Worm (Caenorhabditis elegans) whole organism, L1 larva: ENCODE results near the gene fbxa-28.

Experiments
- C04F5.9 ChIP-seq: sonication (generic microtip); optimal IDR thresholded peaks from 2 replicates; lab custom pipeline; 2016; ENCODE audit warnings: missing genetic modification characterization, missing compliant biosample characterization
- C16A3.4 ChIP-seq: fragments of 150-350 bp; optimal IDR thresholded peaks from 2 replicates; lab custom pipeline; 2014; ENCODE audit warnings: missing biosample characterization, missing genetic modification characterization
- ama-1 ChIP-seq: fragments of 150-350 bp; optimal IDR thresholded peaks from 2 replicates; lab custom pipeline; 2014
- ceh-63 ChIP-seq: fragments of 200-800 bp; sonication (Bioruptor generic); optimal IDR thresholded peaks from 2 replicates; lab custom pipeline; 2018; ENCODE audit warnings: mild to moderate bottlenecking, missing genetic modification characterization, missing compliant biosample characterization
- ceh-8 ChIP-seq: fragments of 200-800 bp; sonication (Bioruptor generic); optimal IDR thresholded peaks from 2 replicates; lab custom pipeline; 2018; ENCODE audit warnings: mild to moderate bottlenecking, missing genetic modification characterization, moderate library complexity, missing compliant biosample characterization
- ceh-88 ChIP-seq: fragments of 200-800 bp; sonication (Bioruptor generic); IDR thresholded peaks from 2 replicates; pipeline ENCODE4 v1.3.6; 2022; ENCODE audit warnings: missing genetic modification characterization, missing compliant biosample characterization
- ceh-90 ChIP-seq: sonication (generic microtip); optimal IDR thresholded peaks from 2 replicates; lab custom pipeline; 2016; ENCODE audit warnings: missing genetic modification characterization, missing compliant biosample characterization
- dsc-1 ChIP-seq: sonication (generic microtip); optimal IDR thresholded peaks from 2 replicates; lab custom pipeline; 2016; ENCODE audit warnings: mild to moderate bottlenecking, missing genetic modification characterization, missing compliant biosample characterization
- efl-1 ChIP-seq, 4 experiments: fragments of 150-350 bp; optimal IDR thresholded peaks in 3 of 4; peaks in 1 of 4; 1 replicate in 1 of 4; 2 replicates in 3 of 4; lab custom pipeline; 2014; ENCODE audit warnings: missing biosample characterization in 2 of 4, missing genetic modification characterization in 2 of 4, missing genetic modification reagents in 2 of 4
- efl-3 ChIP-seq: fragments of 200-800 bp; sonication (Bioruptor generic); optimal IDR thresholded peaks from 2 replicates; lab custom pipeline; 2018; ENCODE audit warnings: mild to moderate bottlenecking, missing genetic modification characterization, missing compliant biosample characterization
- egl-13 ChIP-seq: sonication (generic microtip); optimal IDR thresholded peaks from 2 replicates; lab custom pipeline; 2016; ENCODE audit warnings: missing genotype, missing genetic modification reagents, missing genetic modification characterization, missing compliant biosample characterization
- egl-27 ChIP-seq, 2 experiments: fragments of 150-350 bp in 1 of 2; sonication (generic microtip); optimal IDR thresholded peaks; 3 replicates each; lab custom pipeline; 2017 to 2018; ENCODE audit warnings: missing biosample characterization in 2 of 2, missing genetic modification characterization in 2 of 2, missing genetic modification reagents in 2 of 2
- elt-2 ChIP-seq: sonication (generic microtip); optimal IDR thresholded peaks from 2 replicates; lab custom pipeline; 2016; ENCODE audit warnings: missing genetic modification characterization, mild to moderate bottlenecking, inconsistent platforms, missing compliant biosample characterization, missing genetic modification reagents
- elt-3 ChIP-seq, 6 experiments: fragments of 150-350 bp in 1 of 6; sonication (generic microtip); optimal IDR thresholded peaks; 2 replicates each; lab custom pipeline; 2017 to 2018; ENCODE audit warnings: missing biosample characterization in 6 of 6, missing genetic modification characterization in 6 of 6, inconsistent platforms in 1 of 6
- fkh-4 ChIP-seq: sonication (generic microtip); optimal IDR thresholded peaks from 2 replicates; lab custom pipeline; 2016; ENCODE audit warnings: missing compliant biosample characterization, missing genetic modification characterization, borderline replicate concordance
- fos-1 ChIP-seq: fragments of 150-350 bp; optimal IDR thresholded peaks from 2 replicates; lab custom pipeline; 2014; ENCODE audit warnings: missing biosample characterization, missing genetic modification characterization
- grh-1 ChIP-seq: fragments of 200-800 bp; sonication (Bioruptor generic); IDR thresholded peaks from 2 replicates; pipeline ENCODE4 v1.3.6; 2022; ENCODE audit warnings: missing genetic modification reagents, missing genetic modification characterization, missing compliant biosample characterization
- hlh-4 ChIP-seq: sonication (generic microtip); optimal IDR thresholded peaks from 2 replicates; lab custom pipeline; 2016; ENCODE audit warnings: mild to moderate bottlenecking, missing genetic modification characterization, missing compliant biosample characterization
- isw-1 ChIP-seq: fragments of 200-800 bp; sonication (Bioruptor generic); IDR thresholded peaks from 2 replicates; pipeline ENCODE4 v1.3.6; 2022; ENCODE audit warnings: missing genetic modification characterization, missing compliant biosample characterization
- jun-1 ChIP-seq: fragments of 150-350 bp; optimal IDR thresholded peaks from 2 replicates; lab custom pipeline; 2014; ENCODE audit warnings: missing biosample characterization, missing genetic modification reagents, missing genetic modification characterization
- lin-13 ChIP-seq: fragments of 150-350 bp; optimal IDR thresholded peaks from 2 replicates; lab custom pipeline; 2014; ENCODE audit warnings: missing biosample characterization, missing genetic modification reagents, missing genetic modification characterization
- lin-15B ChIP-seq: fragments of 150-350 bp; sonication (generic microtip); optimal IDR thresholded peaks from 3 replicates; lab custom pipeline; 2014; ENCODE audit warnings: missing biosample characterization, missing genetic modification characterization
- lir-3 ChIP-seq: sonication (generic microtip); optimal IDR thresholded peaks from 2 replicates; lab custom pipeline; 2016; ENCODE audit warnings: mild to moderate bottlenecking, missing genetic modification characterization, moderate library complexity, missing compliant biosample characterization; ENCODE audit not compliant: poor library complexity
- lsy-2 ChIP-seq, 2 experiments: fragments of 150-350 bp; optimal IDR thresholded peaks; 2 replicates each; lab custom pipeline; 2014; ENCODE audit warnings: missing biosample characterization in 2 of 2, missing genetic modification characterization in 2 of 2
- mab-9 ChIP-seq: fragments of 200-800 bp; sonication (Bioruptor generic); IDR thresholded peaks from 2 replicates; pipeline ENCODE4 v1.3.6; 2022; ENCODE audit warnings: missing genetic modification reagents, missing genetic modification characterization, missing compliant biosample characterization
- mef-2 ChIP-seq: fragments of 150-350 bp; optimal IDR thresholded peaks from 2 replicates; lab custom pipeline; 2014; ENCODE audit warnings: missing biosample characterization, missing genetic modification characterization
- nhr-11 ChIP-seq: fragments of 150-350 bp; optimal IDR thresholded peaks from 2 replicates; lab custom pipeline; 2014; ENCODE audit warnings: missing biosample characterization, missing genetic modification characterization
- nhr-12 ChIP-seq: sonication (generic microtip); optimal IDR thresholded peaks from 2 replicates; lab custom pipeline; 2017; ENCODE audit warnings: missing biosample characterization, missing genetic modification characterization
- nhr-237 ChIP-seq: fragments of 150-350 bp; optimal IDR thresholded peaks from 2 replicates; lab custom pipeline; 2014; ENCODE audit warnings: missing biosample characterization, missing genetic modification characterization
- nhr-47 ChIP-seq: sonication (generic microtip); optimal IDR thresholded peaks from 2 replicates; lab custom pipeline; 2016; ENCODE audit warnings: mild to moderate bottlenecking, missing genetic modification characterization, moderate library complexity, missing compliant biosample characterization
- nhr-71 ChIP-seq: sonication (generic microtip); optimal IDR thresholded peaks from 2 replicates; lab custom pipeline; 2016; ENCODE audit warnings: mild to moderate bottlenecking, missing genetic modification characterization, moderate library complexity, missing compliant biosample characterization
- nhr-76 ChIP-seq: sonication (generic microtip); optimal IDR thresholded peaks from 2 replicates; lab custom pipeline; 2017; ENCODE audit warnings: missing biosample characterization, missing genetic modification characterization
- nhr-85 ChIP-seq: sonication (generic microtip); peaks from one replicate; lab custom pipeline; 2016; ENCODE audit warnings: missing genetic modification characterization, inconsistent platforms, missing compliant biosample characterization
- pqm-1 ChIP-seq: sonication (generic microtip); optimal IDR thresholded peaks from 3 replicates; lab custom pipeline; 2017; ENCODE audit warnings: missing biosample characterization, missing genetic modification characterization
- rnt-1 ChIP-seq: sonication (generic microtip); optimal IDR thresholded peaks from 2 replicates; lab custom pipeline; 2016; ENCODE audit warnings: mild to moderate bottlenecking, missing genetic modification characterization, moderate library complexity, missing compliant biosample characterization
- skn-1 ChIP-seq: fragments of 150-350 bp; optimal IDR thresholded peaks from 2 replicates; lab custom pipeline; 2014; ENCODE audit warnings: missing biosample characterization, missing genetic modification characterization
- sox-4 ChIP-seq: sonication (generic microtip); optimal IDR thresholded peaks from 2 replicates; lab custom pipeline; 2016; ENCODE audit warnings: missing genetic modification characterization, missing compliant biosample characterization
- tbx-2 ChIP-seq: sonication (generic microtip); optimal IDR thresholded peaks from 2 replicates; lab custom pipeline; 2016; ENCODE audit warnings: missing genetic modification characterization, missing compliant biosample characterization
- tlp-1 ChIP-seq: fragments of 150-350 bp; optimal IDR thresholded peaks from 2 replicates; lab custom pipeline; 2014; ENCODE audit warnings: missing biosample characterization, missing genetic modification characterization
- unc-130 ChIP-seq: fragments of 150-350 bp; optimal IDR thresholded peaks from 2 replicates; lab custom pipeline; 2017; ENCODE audit warnings: missing biosample characterization, missing genetic modification characterization, inconsistent platforms
- unc-98 ChIP-seq: fragments of 200-800 bp; sonication (Bioruptor generic); IDR thresholded peaks from 2 replicates; pipeline ENCODE4 v1.3.6; 2022; ENCODE audit warnings: missing genetic modification characterization, missing compliant biosample characterization
- vab-15 ChIP-seq: sonication (generic microtip); optimal IDR thresholded peaks from 2 replicates; lab custom pipeline; 2017; ENCODE audit warnings: missing genotype, mild to moderate bottlenecking, missing genetic modification characterization, missing compliant biosample characterization
- xbp-1 ChIP-seq: sonication (generic microtip); optimal IDR thresholded peaks from 2 replicates; lab custom pipeline; 2016; ENCODE audit warnings: missing genetic modification characterization, missing compliant biosample characterization
- zag-1 ChIP-seq: fragments of 150-350 bp; optimal IDR thresholded peaks from 2 replicates; lab custom pipeline; 2014; ENCODE audit warnings: missing biosample characterization, missing genetic modification characterization
- ztf-4 ChIP-seq: fragments of 150-350 bp; optimal IDR thresholded peaks from 2 replicates; lab custom pipeline; 2014; ENCODE audit warnings: missing biosample characterization, missing genetic modification characterization

The fbxa-28 gene

DNA sequence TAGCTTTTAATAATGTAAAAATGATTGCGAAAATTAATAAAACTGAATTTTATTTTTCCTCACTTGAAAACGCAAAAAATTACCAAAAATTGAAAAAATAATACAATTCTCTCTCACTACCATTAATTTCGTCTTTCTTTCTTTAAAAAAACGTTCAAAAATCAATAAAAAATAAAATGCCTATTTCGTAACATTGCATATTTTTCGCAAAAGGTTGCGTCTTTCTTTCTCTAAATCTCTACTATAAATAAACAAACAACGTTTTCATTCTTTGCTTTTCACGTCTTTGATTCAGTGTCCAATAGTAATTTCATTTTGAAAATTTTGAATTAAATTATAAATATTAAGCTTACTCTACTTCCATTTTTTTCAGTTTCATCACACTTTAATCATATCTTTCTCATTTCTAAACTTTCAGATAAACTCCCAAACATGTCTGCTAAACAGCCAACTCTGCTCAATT is 13.1 kb upstream of the fbxa-28 start, which contains the start of gene fbxa-37 (continued):
- no peak for TF ChIP-seq fos-1 (tag; lab: Kevin White, UChicago)
- no peak for TF ChIP-seq egl-27 (tag; optimal IDR thresholded peaks at IDR 0.05; lab: Kevin White, UChicago)
- TF ChIP-seq ceh-8 (GFP tag; lab: Kevin White, UChicago) = no peak
- TF ChIP-seq C04F5.9 (tag; lab: Kevin White, UChicago) = no peak
- no peak for TF ChIP-seq ceh-63 (GFP tag; lab: Kevin White, UChicago)
- TF ChIP-seq lsy-2 (tag; optimal IDR thresholded peaks at IDR 0.05; lab: Kevin White, UChicago) = peak; percentile 37 to 59
- no peak for TF ChIP-seq zag-1 (tag; lab: Kevin White, UChicago)
- TF ChIP-seq isw-1 = no peak
- TF ChIP-seq sox-4 = no peak
- no peak for TF ChIP-seq tlp-1
- TF ChIP-seq ceh-88 (GFP tag; lab: Robert Waterston, UW) = no peak
- TF ChIP-seq elt-3 (tag; optimal IDR thresholded peaks at IDR 0.05; lab: Kevin White, UChicago) = no peak
- TF ChIP-seq lin-13 (GFP tag; lab: Kevin White, UChicago) = no peak
- TF ChIP-seq nhr-11 = no peak
- TF ChIP-seq ceh-90 (tag; lab: Kevin White, UChicago) = no peak
- TF ChIP-seq nhr-71 = peak; percentile 42
- no peak for TF ChIP-seq dsc-1 (tag; lab: Kevin White, UChicago)
- TF ChIP-seq unc-98 (GFP tag; lab: Robert Waterston, UW) = no peak
- no peak for TF ChIP-seq tbx-2
- no peak for TF ChIP-seq egl-13 (tag; lab: Kevin White, UChicago)
- no peak for TF ChIP-seq unc-130 (tag; lab: Kevin White, UChicago)
- TF ChIP-seq hlh-4 (tag; lab: Kevin White, UChicago) = no peak
- TF ChIP-seq nhr-47 (tag; lab: Kevin White, UChicago) = peak; percentile 18
- no peak for TF ChIP-seq mab-9 (GFP tag; lab: Robert Waterston, UW)
- no peak for TF ChIP-seq nhr-76 (tag; lab: Kevin White, UChicago)
- TF ChIP-seq grh-1 (GFP tag; lab: Robert Waterston, UW) = no peak
- TF ChIP-seq nhr-12 (tag; lab: Kevin White, UChicago) = no peak
- no peak for TF ChIP-seq C16A3.4 (tag; lab: Kevin White, UChicago)
- TF ChIP-seq rnt-1 = no peak
- TF ChIP-seq efl-1 (optimal IDR thresholded peaks at IDR 0.05; lab: Kevin White, UChicago) = peak; percentile 22 to 36
- TF ChIP-seq efl-1 (GFP tag; optimal IDR thresholded peaks at IDR 0.05 in 1 of 2; lab: Kevin White, UChicago) = peak; percentile 18 to 80
- no peak for TF ChIP-seq mef-2 (tag; lab: Kevin White, UChicago)
- no peak for TF ChIP-seq ama-1
- no peak for TF ChIP-seq ztf-4
- peak; percentile 67 for TF ChIP-seq nhr-237 (tag; lab: Kevin White, UChicago)
- no peak for TF ChIP-seq vab-15 (tag; lab: Kevin White, UChicago)
- TF ChIP-seq lir-3 (tag; lab: Kevin White, UChicago) = no peak
- TF ChIP-seq lin-15B = no peak
- TF ChIP-seq xbp-1 (tag; lab: Kevin White, UChicago) = no peak
- TF ChIP-seq, all 84 proteins: peak for 12

DNA sequence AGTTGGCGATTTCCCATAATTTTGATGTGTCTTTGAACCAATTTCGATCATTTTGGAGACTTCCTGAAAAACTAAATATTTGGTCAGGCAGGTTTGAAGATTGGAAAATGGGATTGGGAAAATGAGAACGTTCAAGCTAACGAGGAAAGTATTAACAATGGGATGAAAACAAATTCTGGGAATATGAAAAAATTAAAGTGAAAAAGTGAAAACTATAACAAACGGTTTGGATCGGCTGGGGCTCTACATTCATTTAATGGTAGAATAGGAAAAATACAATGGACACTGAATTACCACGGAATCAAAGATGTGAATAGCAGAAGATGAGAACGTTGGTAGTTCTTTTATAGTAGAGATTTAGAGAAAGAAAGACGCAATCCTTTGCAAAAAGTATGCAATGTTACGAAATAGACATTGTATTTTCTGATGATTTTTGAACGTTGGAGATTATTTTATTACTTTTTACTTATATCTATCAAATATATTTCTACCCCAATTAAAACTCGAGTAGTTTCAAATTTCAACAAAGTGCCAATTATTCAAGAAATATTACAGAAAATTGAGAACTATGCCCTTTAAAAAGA is 9.1 kb upstream of the fbxa-28 start, which contains the start of gene fbxa-50:
Gene fbxa-50, minus strand, starts transcription at position 51 of the 584 bp plus-strand sequence.
- TF ChIP-seq mef-2 (tag; lab: Kevin White, UChicago) = no peak
- TF ChIP-seq ceh-8 (GFP tag; lab: Kevin White, UChicago) = no peak
- no peak for TF ChIP-seq xbp-1 (tag; lab: Kevin White, UChicago)
- TF ChIP-seq skn-1 (tag; lab: Kevin White, UChicago) = peak; percentile 21

DNA sequence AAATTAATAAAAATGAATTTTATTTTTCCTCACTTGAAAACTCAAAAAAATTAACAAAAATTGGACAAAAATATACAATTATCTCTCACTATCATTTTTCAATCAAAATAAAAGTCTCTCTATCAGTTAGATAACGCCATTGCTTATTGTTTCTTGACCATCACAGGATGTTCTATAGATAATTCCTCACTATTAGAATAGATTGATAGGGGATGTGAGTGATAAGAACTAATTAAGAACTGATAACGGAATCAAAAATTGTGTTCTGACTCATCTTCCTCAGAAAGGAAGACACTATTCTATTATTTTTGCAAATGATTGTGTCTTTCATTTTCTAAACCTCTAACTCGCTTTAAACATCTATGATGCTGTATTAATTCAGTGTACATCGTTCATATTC is 8.6 kb upstream of the fbxa-28 start:
- TF ChIP-seq efl-3 (GFP tag; lab: Kevin White, UChicago) = no peak
- no peak for TF ChIP-seq zag-1 (tag; lab: Kevin White, UChicago)
- no peak for TF ChIP-seq ztf-4
- TF ChIP-seq lin-13 (GFP tag; lab: Kevin White, UChicago) = no peak
- TF ChIP-seq nhr-85 (tag; lab: Kevin White, UChicago) = no peak
- TF ChIP-seq elt-2 = peak; percentile 87
- peak; percentile 75 for TF ChIP-seq jun-1
- no peak for TF ChIP-seq tbx-2
- no peak for TF ChIP-seq egl-27 (tag; optimal IDR thresholded peaks at IDR 0.05; lab: Kevin White, UChicago)
- peak; percentile 35 for TF ChIP-seq pqm-1 (tag; lab: Kevin White, UChicago)
- no peak for TF ChIP-seq xbp-1 (tag; lab: Kevin White, UChicago)
- no peak for TF ChIP-seq fkh-4 (tag; lab: Kevin White, UChicago)
- TF ChIP-seq grh-1 (GFP tag; lab: Robert Waterston, UW) = no peak
